Worm (Caenorhabditis elegans) whole organism, young adult: ENCODE data around the gene sri-47.
"Not testable (repeated sequence)": the region's sequence is repeated elsewhere in the genome, so short reads cannot be mapped to it uniquely, and the experiment has no call there.

Experiments
- F22D6.2 ChIP-seq: sonication (generic microtip); optimal IDR thresholded peaks from 2 replicates; lab custom pipeline; 2016; ENCODE audit warnings: mild to moderate bottlenecking, missing genetic modification characterization, missing compliant biosample characterization
- T07F8.4 ChIP-seq: sonication (generic microtip); optimal IDR thresholded peaks from 2 replicates; lab custom pipeline; 2016; ENCODE audit warnings: mild to moderate bottlenecking, missing genetic modification characterization, moderate library complexity, missing compliant biosample characterization
- cebp-1 ChIP-seq, 2 experiments: fragments of 200-800 bp in 1 of 2; sonication (Bioruptor generic) in 1 of 2; sonication (generic microtip) in 1 of 2; IDR thresholded peaks in 1 of 2; optimal IDR thresholded peaks in 1 of 2; 2 replicates each; pipeline versions ENCODE4 v1.3.6 to Lab custom; 2017 to 2022; ENCODE audit warnings: missing compliant biosample characterization in 2 of 2, missing genetic modification characterization in 2 of 2, mild to moderate bottlenecking in 1 of 2, missing genetic modification reagents in 1 of 2, moderate library complexity in 1 of 2
- him-1 ChIP-seq: sonication (generic microtip); optimal IDR thresholded peaks from 2 replicates; lab custom pipeline; 2016; ENCODE audit warnings: missing genotype, missing genetic modification reagents, missing genetic modification characterization, missing compliant biosample characterization
- nfya-1 ChIP-seq: sonication (generic microtip); optimal IDR thresholded peaks from 2 replicates; lab custom pipeline; 2017; ENCODE audit warnings: antibody characterized with exemption, missing compliant biosample characterization, missing genetic modification characterization, borderline replicate concordance; ENCODE audit not compliant: insufficient read depth

- TF ChIP-seq cebp-1 (GFP tag; IDR thresholded peaks at IDR 0.05; lab: Robert Waterston, UW); cebp-1 (tag; optimal IDR thresholded peaks at IDR 0.05; lab: Kevin White, UChicago); F22D6.2 (tag; lab: Kevin White, UChicago); nfya-1; T07F8.4 (tag; lab: Kevin White, UChicago); him-1 (tag; lab: Kevin White, UChicago): not testable (repeated sequence)
Observed at ce11 chrII:2665081-2665480, 8.4 kb downstream of the sri-47 start, which contains the start of gene F22E5.2.
